Fruit fly (Drosophila melanogaster): Measurements from ENCODE around the gene CG11843.

Gene CG11843

DNA sequence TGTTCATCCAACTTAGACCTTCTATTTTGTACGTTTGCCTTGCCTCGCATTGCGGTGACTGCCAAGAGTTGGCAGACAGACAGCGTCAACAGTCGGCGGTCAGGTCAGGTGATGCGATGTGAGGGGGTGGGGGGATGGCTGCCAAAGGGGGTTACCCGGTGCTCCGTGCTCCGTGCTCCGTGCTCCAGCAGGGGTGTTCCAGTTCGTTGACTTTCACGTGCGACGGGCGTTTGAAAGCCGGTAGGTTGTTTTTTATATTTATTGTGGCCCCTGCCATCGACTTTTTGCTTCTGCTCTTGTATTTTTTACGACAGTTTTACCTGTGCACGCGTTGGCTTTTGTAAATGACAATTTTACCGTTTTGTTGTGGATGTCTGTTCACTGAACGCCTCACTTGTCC, 27.9 kb downstream of the CG11843 start:
- TF ChIP-seq fru (GFP tag; optimal IDR thresholded peaks at IDR 0.05): no peak
- no peak for TF ChIP-seq Rel (GFP tag; optimal IDR thresholded peaks at IDR 0.05)
- TF ChIP-seq Rel (tag; optimal IDR thresholded peaks at IDR 0.05): peak; percentile 49

DNA sequence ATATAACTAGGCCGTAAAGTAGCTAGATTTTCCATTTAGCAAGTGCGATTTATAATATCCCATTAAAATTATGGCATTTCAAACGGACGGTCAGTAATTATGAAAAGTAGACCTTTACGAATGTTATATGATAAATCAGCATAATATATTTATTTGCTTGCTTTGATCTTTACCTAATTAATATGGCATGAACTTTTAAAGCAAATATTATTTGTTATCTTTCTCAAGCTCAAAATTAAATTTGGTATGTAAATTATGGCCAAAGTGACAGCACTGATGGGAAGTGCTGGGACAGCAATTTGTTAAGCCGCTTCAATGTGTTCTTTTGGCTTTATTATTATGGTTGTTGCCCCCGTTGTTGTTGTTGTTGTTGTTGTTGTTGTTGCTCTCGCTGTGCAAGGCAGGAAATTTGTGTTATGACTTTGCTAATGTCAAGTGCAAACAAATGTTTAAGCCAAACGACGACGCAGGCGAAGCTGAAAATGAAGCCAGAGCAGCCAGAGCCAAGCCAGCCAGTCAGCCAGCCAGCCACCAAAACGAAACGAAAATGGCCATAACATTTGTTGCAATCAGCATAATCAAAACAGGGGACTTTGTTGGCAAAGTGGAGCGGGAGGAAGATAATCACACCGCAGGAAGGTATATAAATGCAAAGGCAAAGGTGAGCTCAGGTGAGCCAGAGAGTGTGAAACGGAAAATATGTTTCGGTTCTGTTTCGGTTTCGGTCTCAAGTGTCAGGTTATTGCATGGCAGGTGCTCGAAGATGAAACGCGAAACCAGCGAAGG, 28.6 kb downstream of the CG11843 start:
- peak; percentile 39 for TF ChIP-seq Myc (optimal IDR thresholded peaks at IDR 0.05)
- TF ChIP-seq Vsx2 (GFP tag; optimal IDR thresholded peaks at IDR 0.05; ENCODE audit: partially characterized antibody): peak; percentile 16
- TF ChIP-seq dmrt93B (GFP tag; optimal IDR thresholded peaks at IDR 0.05): no peak
- TF ChIP-seq CG9705 (GFP tag; optimal IDR thresholded peaks at IDR 0.05): no peak
- TF ChIP-seq Rel (GFP tag; optimal IDR thresholded peaks at IDR 0.05): no peak
- peak; percentile 53 for TF ChIP-seq Rel (tag; optimal IDR thresholded peaks at IDR 0.05)
- peak; percentile 9 for TF ChIP-seq Dfd (GFP tag; optimal IDR thresholded peaks at IDR 0.05)

DNA sequence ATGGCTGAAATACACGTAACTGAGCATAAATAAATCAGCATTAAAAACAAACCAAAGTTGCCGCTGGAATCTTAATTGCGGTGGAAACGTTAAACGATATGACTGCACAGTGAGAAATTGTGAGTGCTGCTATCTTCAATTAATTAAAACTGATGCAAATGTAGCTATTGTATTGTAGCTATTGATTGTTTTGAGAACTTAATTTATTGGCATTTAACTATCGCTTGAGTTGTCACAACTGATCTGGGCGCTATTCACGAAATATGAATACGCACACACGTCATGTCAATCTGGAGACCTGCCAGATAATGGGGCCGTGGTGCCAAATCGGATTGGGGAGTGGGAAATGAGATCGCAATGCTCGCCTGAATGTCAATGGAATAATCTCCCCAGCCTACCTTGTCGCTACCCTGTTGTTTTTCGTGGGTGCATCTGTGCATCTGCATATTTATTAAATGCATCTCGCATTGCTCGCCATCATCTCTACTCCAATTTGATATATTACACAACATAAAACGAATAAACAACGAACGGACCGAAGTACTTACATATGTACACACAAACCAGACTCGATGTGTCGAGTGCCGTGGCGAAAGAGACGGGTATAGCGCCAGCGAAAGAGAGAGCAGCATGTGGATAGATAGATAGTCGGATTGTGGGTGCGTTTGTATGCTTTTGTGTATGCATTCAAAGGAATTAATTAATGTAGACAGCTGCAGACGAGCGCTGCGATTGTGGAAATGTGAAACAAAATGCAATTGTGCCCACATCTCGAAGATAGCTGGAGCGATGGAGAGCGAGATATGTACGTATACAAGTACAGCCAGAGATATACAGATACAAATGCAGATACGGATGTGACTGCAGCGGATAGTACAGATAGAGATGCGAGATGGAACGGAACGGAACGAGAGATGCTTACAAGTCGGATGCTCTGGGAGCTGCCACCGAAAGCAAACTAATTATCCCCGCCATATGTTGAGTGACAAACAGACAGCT, 29.6 kb downstream of the CG11843 start:
- TF ChIP-seq foxo (GFP tag; optimal IDR thresholded peaks at IDR 0.05) (peak in 1 of 2 experiments; percentile 45), Mio (GFP tag; optimal IDR thresholded peaks at IDR 0.05) (no peak), fru (GFP tag; optimal IDR thresholded peaks at IDR 0.05) (peak; percentile 12), rgr (GFP tag; optimal IDR thresholded peaks at IDR 0.05) (peak; percentile 17), h (GFP tag; optimal IDR thresholded peaks at IDR 0.05) (no peak), dsf (GFP tag; optimal IDR thresholded peaks at IDR 0.05; ENCODE audit: borderline replicate concordance) (no peak)

DNA sequence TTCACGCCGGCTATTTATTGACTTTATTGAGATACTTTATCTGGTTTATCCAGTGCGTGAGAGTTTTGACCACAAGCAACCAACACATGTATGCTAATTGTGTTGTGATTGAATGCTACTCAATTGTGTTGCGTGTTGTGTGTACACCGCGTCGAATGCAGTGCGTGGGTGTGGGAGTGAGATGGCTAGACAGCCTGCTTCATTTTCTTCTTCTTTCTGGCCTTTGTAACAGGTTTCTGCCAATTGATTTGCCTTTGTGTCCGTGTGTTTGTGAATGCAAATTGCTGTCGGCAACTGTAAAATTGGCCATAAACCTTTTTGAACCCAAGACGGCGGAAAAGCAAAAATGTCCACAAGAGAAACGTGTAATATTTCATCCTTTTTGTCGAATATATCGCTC, 32.7 kb downstream of the CG11843 start:
- TF ChIP-seq CG32264 (GFP tag; optimal IDR thresholded peaks at IDR 0.05) (no peak), foxo (GFP tag; optimal IDR thresholded peaks at IDR 0.05) (no peak), brk (GFP tag; optimal IDR thresholded peaks at IDR 0.05) (no peak), lola (GFP tag; optimal IDR thresholded peaks at IDR 0.05) (no peak), Dfd (GFP tag; optimal IDR thresholded peaks at IDR 0.05) (no peak), dsf (GFP tag; optimal IDR thresholded peaks at IDR 0.05; ENCODE audit: borderline replicate concordance) (no peak), GATAd (GFP tag; optimal IDR thresholded peaks at IDR 0.05) (no peak)

DNA sequence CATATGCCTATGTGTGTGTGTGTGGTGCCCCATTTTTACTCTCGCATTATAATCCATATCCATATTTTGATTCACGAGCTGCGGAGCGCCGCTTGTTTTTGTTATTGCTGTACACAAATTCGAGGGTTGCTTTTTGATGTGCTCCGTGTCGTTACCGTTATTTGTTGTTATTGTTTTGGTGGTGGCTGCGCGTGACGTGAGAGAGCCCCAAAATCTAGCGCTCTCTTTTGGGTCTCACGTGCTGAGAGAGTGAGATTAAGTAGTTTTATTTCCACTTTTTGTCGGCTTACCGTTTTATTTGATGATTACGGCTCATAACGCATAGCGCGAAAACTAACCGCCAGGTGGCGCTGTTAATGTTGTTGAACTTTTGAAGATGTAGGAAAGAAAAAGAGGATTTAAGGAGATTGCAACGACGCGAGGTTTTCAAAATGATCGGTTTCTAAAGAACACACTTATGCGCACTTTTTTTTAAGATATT, 33.2 kb downstream of the CG11843 start:
- TF ChIP-seq Hnf4 (GFP tag; optimal IDR thresholded peaks at IDR 0.05): no peak

DNA sequence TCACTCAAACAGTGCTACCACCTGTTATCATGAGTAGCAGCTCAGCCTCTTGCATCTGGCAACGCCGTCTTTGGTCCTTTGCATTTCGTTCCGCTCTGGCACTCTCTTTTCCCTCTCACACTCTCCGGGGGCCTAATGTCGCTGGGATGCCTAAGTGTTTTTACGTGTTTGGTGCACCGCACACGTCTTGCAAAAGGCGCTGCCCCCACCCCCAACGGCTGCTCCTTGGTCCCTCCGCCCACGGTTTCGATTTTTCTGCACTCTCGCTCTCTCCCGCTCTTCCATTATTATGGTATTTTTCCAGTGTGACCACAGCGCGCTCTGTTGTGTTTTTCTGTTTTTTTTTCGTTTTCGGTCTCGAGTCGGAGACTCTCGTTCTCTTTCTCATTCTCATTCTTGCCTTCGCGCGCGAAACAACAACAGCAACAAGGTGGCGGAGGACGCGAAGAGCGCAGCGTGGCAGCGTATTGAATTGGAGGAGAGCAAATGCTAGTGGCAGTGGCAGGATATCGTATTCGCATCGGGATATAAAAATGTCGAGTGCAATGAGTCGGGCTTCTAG, 33.9 kb downstream of the CG11843 start:
- no peak for TF ChIP-seq Dfd (GFP tag; optimal IDR thresholded peaks at IDR 0.05)
- no peak for TF ChIP-seq fru (GFP tag; optimal IDR thresholded peaks at IDR 0.05)
- TF ChIP-seq psq (GFP tag; optimal IDR thresholded peaks at IDR 0.05): peak; percentile 82
- TF ChIP-seq GATAd (GFP tag; optimal IDR thresholded peaks at IDR 0.05): peak; percentile 26
- TF ChIP-seq Vsx2 (GFP tag; optimal IDR thresholded peaks at IDR 0.05; ENCODE audit: partially characterized antibody): no peak
- TF ChIP-seq usp (GFP tag; optimal IDR thresholded peaks at IDR 0.05): no peak
- TF ChIP-seq rgr (GFP tag; optimal IDR thresholded peaks at IDR 0.05): no peak
- TF ChIP-seq dmrt93B (GFP tag; optimal IDR thresholded peaks at IDR 0.05): no peak
- no peak for TF ChIP-seq Hnf4 (GFP tag; optimal IDR thresholded peaks at IDR 0.05)
- TF ChIP-seq h (GFP tag; optimal IDR thresholded peaks at IDR 0.05): peak; percentile 1
- no peak for TF ChIP-seq Mio (GFP tag; optimal IDR thresholded peaks at IDR 0.05)
- peak; percentile 12 for TF ChIP-seq br (GFP tag; optimal IDR thresholded peaks at IDR 0.05)

DNA sequence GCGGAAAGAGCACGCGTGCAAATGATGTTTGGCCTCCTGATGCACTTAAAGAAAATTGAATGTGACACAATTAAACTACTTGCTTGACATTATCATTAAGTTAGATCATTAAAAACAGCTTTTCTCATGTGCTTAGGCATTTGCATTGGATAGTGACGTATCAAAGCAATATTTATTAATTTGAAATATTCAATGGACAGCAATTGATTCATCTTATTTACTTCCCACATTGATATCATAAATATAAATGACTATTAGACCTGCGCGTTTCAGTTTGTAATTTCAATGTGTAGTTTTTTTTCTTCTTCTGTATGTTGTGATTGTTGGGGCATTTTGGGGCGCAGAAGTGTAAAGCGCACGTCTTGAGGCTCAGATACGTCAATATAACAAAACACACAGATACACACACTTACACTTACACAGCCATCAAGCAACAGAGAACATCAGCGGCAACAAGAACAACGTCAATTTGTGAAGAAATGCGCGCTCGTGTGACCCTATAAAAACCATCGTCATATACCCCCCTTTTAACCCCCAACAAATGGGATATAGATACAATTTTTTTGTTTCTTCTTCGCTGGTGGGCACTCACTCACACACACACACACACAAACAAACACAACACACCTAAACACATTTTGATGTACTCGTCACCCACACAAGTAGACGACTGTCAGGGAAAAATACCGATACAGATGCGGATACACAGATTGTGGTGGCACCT, 35.0 kb downstream of the CG11843 start:
- TF ChIP-seq brk (GFP tag; optimal IDR thresholded peaks at IDR 0.05) (no peak), Mio (GFP tag; optimal IDR thresholded peaks at IDR 0.05) (no peak), HLH106 (tag; optimal IDR thresholded peaks at IDR 0.05) (peak; percentile 54), dsf (GFP tag; optimal IDR thresholded peaks at IDR 0.05; ENCODE audit: borderline replicate concordance) (no peak), fru (GFP tag; optimal IDR thresholded peaks at IDR 0.05) (peak; percentile 62), h (GFP tag; optimal IDR thresholded peaks at IDR 0.05) (peak; percentile 64), rgr (GFP tag; optimal IDR thresholded peaks at IDR 0.05) (peak; percentile 36), Dfd (GFP tag; optimal IDR thresholded peaks at IDR 0.05) (peak; percentile 47), sv (GFP tag; optimal IDR thresholded peaks at IDR 0.05) (peak; percentile 52), br (GFP tag; optimal IDR thresholded peaks at IDR 0.05) (peak; percentile 33), sage (GFP tag; optimal IDR thresholded peaks at IDR 0.05) (peak; percentile 17), pan (optimal IDR thresholded peaks at IDR 0.05) (no peak), ey (GFP tag; optimal IDR thresholded peaks at IDR 0.05) (peak; percentile 60), Sp1 (GFP tag; optimal IDR thresholded peaks at IDR 0.05) (peak; percentile 37), dmrt93B (GFP tag; optimal IDR thresholded peaks at IDR 0.05) (peak; percentile 45), foxo (GFP tag; optimal IDR thresholded peaks at IDR 0.05) (peak in 1 of 2 experiments; percentile 58), dl (GFP tag; optimal IDR thresholded peaks at IDR 0.05; ENCODE audit: insufficient read depth in 1 of 2, partially characterized antibody in 2 of 2) (no peak), woc (GFP tag; optimal IDR thresholded peaks at IDR 0.05) (peak; percentile 56), OdsH (GFP tag; optimal IDR thresholded peaks at IDR 0.05) (peak; percentile 47)

All from whole organism, wandering third instar larva.